Worm (Caenorhabditis elegans): Measurements from ENCODE around the gene dop-5.

Gene dop-5

DNA sequence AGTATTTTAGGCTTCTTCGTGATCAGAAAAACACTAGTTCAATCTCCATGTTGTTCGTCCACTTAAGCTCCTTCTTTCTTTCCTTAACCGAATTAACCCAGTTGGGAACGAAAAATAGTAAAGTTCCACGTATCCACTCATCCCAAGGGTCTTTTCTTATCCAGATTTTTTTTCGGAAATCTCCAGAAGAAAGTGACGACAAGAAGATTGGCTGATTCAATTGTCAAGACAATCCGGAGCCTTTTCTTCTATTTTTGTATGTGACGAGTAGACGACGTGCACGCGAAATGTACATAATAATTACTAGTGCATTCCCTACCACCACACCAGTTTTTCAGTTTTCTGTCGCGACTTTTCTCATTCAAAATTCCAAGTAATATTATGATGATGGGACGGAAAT, 14.8 kb downstream of the dop-5 start:
- TF ChIP-seq B0019.2 (GFP tag; conservative IDR thresholded peaks at IDR 0.05), result no peak
- no peak for TF ChIP-seq F49E8.2 (tag; optimal IDR thresholded peaks at IDR 0.05; ENCODE audit: insufficient read depth)
- no peak for TF ChIP-seq tlf-1 (GFP tag; optimal IDR thresholded peaks at IDR 0.05)
- no peak for TF ChIP-seq rec-8 (tag; optimal IDR thresholded peaks at IDR 0.05)
- no peak for TF ChIP-seq gei-17 (GFP tag; optimal IDR thresholded peaks at IDR 0.05)

DNA sequence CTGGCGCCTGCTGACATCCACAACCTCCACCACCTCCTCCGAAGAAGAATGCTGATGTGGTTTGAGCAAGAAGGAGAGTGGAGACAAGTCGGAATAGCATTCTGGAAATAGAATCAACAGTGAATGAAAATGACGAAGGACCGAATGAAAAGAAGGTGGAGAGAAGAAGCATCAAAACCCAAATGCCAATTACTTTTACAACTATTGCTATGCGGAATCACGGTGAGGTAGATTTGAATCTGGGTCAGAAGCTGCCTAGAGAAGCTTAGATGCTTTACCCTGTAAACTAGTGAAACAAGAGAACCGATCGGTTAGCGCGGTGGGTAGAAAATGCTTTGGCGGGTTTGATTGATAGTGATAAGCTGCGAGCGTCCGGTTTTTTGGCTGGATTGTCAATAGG, 19.1 kb downstream of the dop-5 start, which contains the start of gene grl-7:
TSS of gene grl-7 (minus strand) at position 101 of the 400 bp plus-strand sequence.
- no peak for TF ChIP-seq lin-35 (GFP tag; optimal IDR thresholded peaks at IDR 0.05)
- TF ChIP-seq nfyb-1 (GFP tag; IDR thresholded peaks at IDR 0.05), result no peak
- TF ChIP-seq let-526 (GFP tag; IDR thresholded peaks at IDR 0.05), result 0 out of 2 replicates have a peak, but pooled peaks have one; percentile 24

DNA sequence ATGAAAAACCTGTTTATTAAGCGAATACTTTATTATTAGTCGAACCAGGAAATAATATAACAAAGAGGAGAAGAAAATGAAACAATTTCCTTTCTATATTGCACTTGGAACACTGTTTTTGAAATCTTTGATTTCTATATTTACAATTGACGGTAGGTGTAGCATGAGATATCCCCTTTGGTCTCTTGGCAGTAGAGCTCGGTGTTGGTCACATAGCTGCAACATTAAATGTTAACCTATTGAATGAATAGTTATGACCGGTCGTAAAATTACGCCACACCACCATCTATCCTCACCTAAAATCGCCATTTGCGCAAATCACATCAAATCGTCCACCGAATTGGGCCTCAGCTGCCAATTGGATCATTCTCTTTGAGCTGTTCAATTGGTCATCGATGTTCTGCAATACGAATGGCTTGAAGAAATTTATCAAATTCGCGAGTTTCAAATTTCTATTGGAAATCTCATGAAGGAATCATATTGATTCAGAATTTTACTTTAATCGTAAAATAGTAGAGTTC, 21.2 kb downstream of the dop-5 start:
- TF ChIP-seq Y67H2A.10 (GFP tag; conservative IDR thresholded peaks at IDR 0.05) (no peak), xnd-1 (tag; optimal IDR thresholded peaks at IDR 0.05) (no peak)

DNA sequence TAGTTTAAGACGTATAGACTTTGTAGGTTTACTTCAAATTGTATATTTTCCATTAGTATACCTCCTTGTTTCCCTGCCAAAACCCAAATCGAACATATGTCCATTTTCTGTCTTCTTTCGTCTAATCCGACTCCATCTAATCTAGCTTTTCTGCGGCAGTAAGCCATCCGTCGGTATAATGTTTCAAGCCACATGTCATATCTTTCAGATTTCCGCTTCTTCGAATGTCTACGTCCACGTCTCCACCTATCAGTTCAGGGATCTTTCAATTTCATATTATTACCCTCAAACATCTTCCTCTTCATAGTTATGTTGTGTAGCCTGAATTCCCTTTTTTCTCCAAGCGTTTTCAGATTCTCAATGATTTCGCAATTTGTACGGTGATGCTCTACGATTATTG, 21.9 kb downstream of the dop-5 start:
- TF ChIP-seq die-1 (tag; optimal IDR thresholded peaks at IDR 0.05) (no peak), ztf-18 (tag; optimal IDR thresholded peaks at IDR 0.05) (no peak), aptf-3 (GFP tag; IDR thresholded peaks at IDR 0.05) (no peak), pbrm-1 (GFP tag; IDR thresholded peaks at IDR 0.05) (no peak)

DNA sequence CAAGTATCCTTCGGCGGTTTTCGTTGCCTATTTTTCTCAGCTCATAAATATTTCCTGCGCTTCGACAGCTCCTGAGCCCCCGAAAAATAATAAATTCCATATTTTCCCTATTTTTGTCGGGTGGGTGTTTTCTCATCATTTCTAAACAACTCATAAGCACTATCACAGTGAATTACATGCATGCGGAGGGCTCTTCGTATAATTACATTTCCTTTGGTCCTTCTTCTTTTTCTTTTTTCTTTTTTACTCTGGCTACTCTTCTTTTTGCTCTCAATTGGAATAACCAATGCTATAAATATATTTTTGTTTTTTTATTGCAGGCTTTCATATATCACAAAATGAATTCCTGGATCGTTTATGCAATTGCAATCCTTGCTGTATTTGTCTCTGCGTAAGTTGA, 24.1 kb downstream of the dop-5 start, which contains the start of gene T02E9.5:
TSS of gene T02E9.5 (plus strand) at position 321 of the 400 bp plus-strand sequence.
- TF ChIP-seq ets-4 (GFP tag; optimal IDR thresholded peaks at IDR 0.05) (no peak), Y67H2A.10 (GFP tag; conservative IDR thresholded peaks at IDR 0.05) (no peak), lin-40 (tag; optimal IDR thresholded peaks at IDR 0.05) (no peak), unc-62 (GFP tag; optimal IDR thresholded peaks at IDR 0.05) (no peak), lag-1 (GFP tag; IDR thresholded peaks at IDR 0.05) (no peak), ceh-40 (GFP tag; IDR thresholded peaks at IDR 0.05) (no peak), dpff-1 (tag; optimal IDR thresholded peaks at IDR 0.05) (no peak), snpc-4 (GFP tag; optimal IDR thresholded peaks at IDR 0.05) (no peak), snpc-4 (tag; optimal IDR thresholded peaks at IDR 0.05) (no peak), ztf-26 (tag; optimal IDR thresholded peaks at IDR 0.05) (no peak), Y53F4B.3 (GFP tag; IDR thresholded peaks at IDR 0.05) (no peak), ama-1 (optimal IDR thresholded peaks at IDR 0.05) (no peak), ama-1 (GFP tag; optimal IDR thresholded peaks at IDR 0.05) (no peak), snpc-1.1 (tag; optimal IDR thresholded peaks at IDR 0.05; ENCODE audit: insufficient read depth) (no peak), lin-35 (GFP tag; optimal IDR thresholded peaks at IDR 0.05) (no peak)

DNA sequence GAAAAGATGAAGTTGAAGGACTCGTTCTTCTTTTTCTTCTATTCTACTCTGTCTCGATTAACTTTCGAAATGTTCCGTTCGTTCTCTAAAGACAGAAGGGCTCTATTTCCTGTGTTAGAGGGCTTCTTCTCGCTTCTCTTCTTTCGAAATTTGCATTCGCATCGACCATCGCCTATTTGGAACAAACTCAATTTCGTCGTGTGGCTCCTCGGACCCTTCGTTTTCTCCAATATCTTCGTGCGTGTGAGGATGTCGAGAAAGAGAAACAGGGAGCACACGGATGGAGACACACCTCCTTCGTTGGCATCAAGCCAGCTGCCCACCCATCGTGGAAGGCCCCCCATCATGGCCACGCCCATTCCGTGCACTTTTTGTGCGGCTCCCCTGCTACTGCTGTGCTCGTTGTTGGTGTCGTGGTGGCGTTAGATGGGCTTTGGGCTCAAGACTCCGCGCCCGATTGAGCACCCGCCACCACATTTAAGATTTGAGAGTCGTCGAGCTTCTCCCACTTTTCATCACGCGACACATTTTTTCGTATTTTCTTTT, 24.8 kb downstream of the dop-5 start:
- 0 out of 2 replicates have a peak, but pooled peaks have one; percentile 38 for TF ChIP-seq nfyb-1 (GFP tag; IDR thresholded peaks at IDR 0.05)
- 0 out of 2 replicates have a peak, but pooled peaks have one; percentile 21 for TF ChIP-seq ekl-4 (GFP tag; IDR thresholded peaks at IDR 0.05)
- peak; percentile 93 for TF ChIP-seq zfh-2 (GFP tag; conservative IDR thresholded peaks at IDR 0.05)
- TF ChIP-seq egrh-3 (GFP tag; IDR thresholded peaks at IDR 0.05), result peak; percentile 45; the same call in 1 of the 2 replicates
- no peak for TF ChIP-seq F23B12.7 (tag; optimal IDR thresholded peaks at IDR 0.05; ENCODE audit: insufficient read depth)
- 0 out of 2 replicates have a peak, but pooled peaks have one; percentile 8 for TF ChIP-seq dox-1 (GFP tag; IDR thresholded peaks at IDR 0.05)
- no peak for TF ChIP-seq hrde-1 (tag; optimal IDR thresholded peaks at IDR 0.05; ENCODE audit: borderline replicate concordance)
- TF ChIP-seq nhr-179 (tag; optimal IDR thresholded peaks at IDR 0.05), result no peak

All from whole organism, young adult.